Worm (Caenorhabditis elegans): ENCODE results near the gene col-77.
A peak's percentile ranks its signal among the peaks of the same experiment; 100 is the strongest.

col-77 gene

DNA sequence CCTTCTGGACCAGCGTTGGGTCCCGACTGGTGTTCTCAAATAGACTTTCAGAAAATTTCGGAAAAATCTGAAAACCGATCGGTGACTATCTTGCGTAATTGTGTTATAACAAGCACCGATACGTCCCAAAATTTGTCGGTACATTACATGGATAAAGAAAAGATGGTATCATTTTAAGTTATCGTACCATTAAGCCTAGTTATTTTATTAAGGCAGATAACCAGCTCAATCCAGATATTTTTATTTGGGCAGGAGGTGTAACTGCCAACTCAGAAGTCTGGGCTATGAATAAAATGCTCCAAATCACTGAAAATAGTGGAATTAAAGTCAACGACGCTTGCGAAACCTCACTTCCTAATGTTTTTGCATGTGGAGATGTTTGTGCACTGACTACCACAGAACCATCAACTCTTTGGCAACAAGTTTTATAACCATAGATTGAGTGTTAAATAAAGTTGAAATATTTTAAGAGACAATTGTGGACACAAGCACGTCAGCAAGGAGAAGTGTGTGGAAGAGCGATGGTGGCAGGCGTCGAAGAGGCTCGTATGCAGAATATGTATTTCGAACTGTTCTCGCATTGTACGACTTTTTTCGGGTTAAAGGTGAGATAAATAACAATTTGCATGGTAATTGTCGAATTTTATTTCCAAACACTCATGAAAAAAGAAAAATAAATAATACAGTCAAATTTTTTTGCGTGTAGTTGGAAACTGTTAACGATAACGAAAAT is 32.8 kb downstream of the col-77 start (continued):
- TF ChIP-seq D2030.7 (GFP tag; IDR thresholded peaks at IDR 0.05) (peak; percentile 37; the same call in 1 of the 2 replicates), egrh-3 (GFP tag; IDR thresholded peaks at IDR 0.05) (no peak), unc-130 (GFP tag; optimal IDR thresholded peaks at IDR 0.05) (peak; percentile 38), lin-26 (GFP tag; IDR thresholded peaks at IDR 0.05) (0 out of 2 replicates have a peak, but pooled peaks have one; percentile 30), attf-3 (GFP tag; conservative IDR thresholded peaks at IDR 0.05) (no peak), zim-3 (tag; optimal IDR thresholded peaks at IDR 0.05) (no peak), pha-4 (tag; optimal IDR thresholded peaks at IDR 0.05) (no peak), nfyb-1 (GFP tag; IDR thresholded peaks at IDR 0.05) (0 out of 2 replicates have a peak, but pooled peaks have one; percentile 56), ama-1 (optimal IDR thresholded peaks at IDR 0.05) (no peak), ama-1 (GFP tag; optimal IDR thresholded peaks at IDR 0.05) (peak in 1 of 2 experiments; percentile 43), snpc-3.4 (tag; optimal IDR thresholded peaks at IDR 0.05) (peak; percentile 67), B0336.3 (GFP tag; IDR thresholded peaks at IDR 0.05) (peak; percentile 43; the same call in 1 of the 2 replicates), Y53G8AR.9 (GFP tag; conservative IDR thresholded peaks at IDR 0.05) (0 out of 2 replicates have a peak, but pooled peaks have one; percentile 50), Y79H2A.3 (GFP tag; conservative IDR thresholded peaks at IDR 0.05) (peak; percentile 52; the same call in 1 of the 2 replicates), lin-35 (GFP tag; optimal IDR thresholded peaks at IDR 0.05) (no peak), rcor-1 (GFP tag; IDR thresholded peaks at IDR 0.05) (0 out of 2 replicates have a peak, but pooled peaks have one; percentile 42), athp-1 (tag; optimal IDR thresholded peaks at IDR 0.05) (peak; percentile 14), F49E8.2 (tag; optimal IDR thresholded peaks at IDR 0.05; ENCODE audit: insufficient read depth) (peak; percentile 78)

DNA sequence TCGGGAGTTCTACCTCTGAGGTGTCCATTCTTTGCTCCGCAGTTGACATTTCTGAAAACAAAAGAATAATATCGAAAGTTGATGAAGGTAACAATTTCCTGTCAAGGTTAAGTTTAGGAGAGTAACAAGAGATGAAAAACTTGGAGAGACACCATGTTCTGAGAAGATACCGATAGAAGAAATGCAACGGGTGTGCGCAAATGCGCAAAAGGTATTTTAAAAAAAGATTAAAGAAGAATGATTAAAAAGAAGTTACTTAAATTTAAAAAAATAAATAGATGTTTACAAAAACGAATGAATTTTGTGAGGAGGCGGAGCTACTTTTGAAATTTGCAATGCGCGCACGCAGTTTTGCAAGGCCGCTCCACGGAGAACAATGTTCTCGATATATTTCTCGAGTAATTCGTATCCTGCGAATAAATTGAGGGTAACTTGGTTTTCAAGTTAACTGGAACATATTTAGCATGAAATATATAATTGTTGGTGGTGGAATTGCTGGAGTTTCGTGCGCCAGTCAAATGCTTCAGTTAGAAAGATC is 34.1 kb downstream of the col-77 start, which contains the start of the genes ran-3 and C26D10.3:
ran-3 (minus strand) TSS at position 51 of the 538 bp plus-strand sequence.
C26D10.3 (plus strand) TSS at position 385 of the 538 bp plus-strand sequence.
- no peak for TF ChIP-seq efl-1 (GFP tag; optimal IDR thresholded peaks at IDR 0.05)
- peak; percentile 46 for TF ChIP-seq ZK185.1 (tag; optimal IDR thresholded peaks at IDR 0.05; ENCODE audit: poor library complexity, severe bottlenecking)
- TF ChIP-seq F23B12.7 (tag; optimal IDR thresholded peaks at IDR 0.05; ENCODE audit: insufficient read depth), result peak; percentile 24
- TF ChIP-seq madf-6 (GFP tag; IDR thresholded peaks at IDR 0.05), result peak; percentile 47
- no peak for TF ChIP-seq snpc-4 (GFP tag; optimal IDR thresholded peaks at IDR 0.05)
- TF ChIP-seq snpc-4 (tag; optimal IDR thresholded peaks at IDR 0.05), result peak in 1 of 4 experiments; percentile 5
- TF ChIP-seq zim-3 (tag; optimal IDR thresholded peaks at IDR 0.05), result no peak
- peak; percentile 34; the same call in 1 of the 2 replicates for TF ChIP-seq ceh-100 (GFP tag; IDR thresholded peaks at IDR 0.05)
- TF ChIP-seq B0336.3 (GFP tag; IDR thresholded peaks at IDR 0.05), result no peak
- TF ChIP-seq ekl-4 (GFP tag; IDR thresholded peaks at IDR 0.05), result no peak
- peak; percentile 23; the same call in 1 of the 2 replicates for TF ChIP-seq hmg-1.2 (GFP tag; IDR thresholded peaks at IDR 0.05)
- no peak for TF ChIP-seq Y95B8A.8 (GFP tag; IDR thresholded peaks at IDR 0.05)
- no peak for TF ChIP-seq bed-2 (GFP tag; IDR thresholded peaks at IDR 0.05)
- TF ChIP-seq D2030.7 (GFP tag; IDR thresholded peaks at IDR 0.05), result no peak
- TF ChIP-seq lin-54 (GFP tag; optimal IDR thresholded peaks at IDR 0.05), result peak; percentile 61
- TF ChIP-seq madf-3 (GFP tag; IDR thresholded peaks at IDR 0.05), result 0 out of 2 replicates have a peak, but pooled peaks have one; percentile 10
- TF ChIP-seq ztf-25 (GFP tag; IDR thresholded peaks at IDR 0.05), result no peak
- TF ChIP-seq somi-1 (GFP tag; optimal IDR thresholded peaks at IDR 0.05), result no peak
- TF ChIP-seq lin-35 (GFP tag; optimal IDR thresholded peaks at IDR 0.05), result peak in 1 of 3 experiments; percentile 30
- TF ChIP-seq lin-26 (GFP tag; IDR thresholded peaks at IDR 0.05), result 0 out of 2 replicates have a peak, but pooled peaks have one; percentile 10
- no peak for TF ChIP-seq aptf-3 (GFP tag; IDR thresholded peaks at IDR 0.05)
- TF ChIP-seq F33H1.4 (GFP tag; IDR thresholded peaks at IDR 0.05), result peak; percentile 19; the same call in 1 of the 2 replicates
- no peak for TF ChIP-seq attf-3 (GFP tag; conservative IDR thresholded peaks at IDR 0.05)
- TF ChIP-seq unc-130 (GFP tag; optimal IDR thresholded peaks at IDR 0.05), result no peak
- TF ChIP-seq mcd-1 (GFP tag; IDR thresholded peaks at IDR 0.05), result 0 out of 2 replicates have a peak, but pooled peaks have one; percentile 16
- TF ChIP-seq attf-5 (GFP tag; optimal IDR thresholded peaks at IDR 0.05), result peak; percentile 49
- no peak for TF ChIP-seq Y67H2A.10 (GFP tag; conservative IDR thresholded peaks at IDR 0.05)
- no peak for TF ChIP-seq him-1 (tag; optimal IDR thresholded peaks at IDR 0.05)
- TF ChIP-seq cebp-1 (GFP tag; IDR thresholded peaks at IDR 0.05), result no peak
- peak; percentile 43 for TF ChIP-seq cebp-1 (tag; optimal IDR thresholded peaks at IDR 0.05)
- peak; percentile 14 for TF ChIP-seq snpc-1.3 (tag; optimal IDR thresholded peaks at IDR 0.05; ENCODE audit: insufficient read depth)
- TF ChIP-seq nhr-179 (tag; optimal IDR thresholded peaks at IDR 0.05), result no peak
- no peak for TF ChIP-seq Y79H2A.3 (GFP tag; conservative IDR thresholded peaks at IDR 0.05)

Data from whole organism, young adult.